Worm (Caenorhabditis elegans) whole organism, mixed stage, embryonic: Measurements from ENCODE around the gene ent-5.

ENCODE experiments used
- ceh-39 ChIP-seq: fragments of 150-350 bp; optimal IDR thresholded peaks from 2 replicates; lab custom pipeline; 2014; ENCODE audit warnings: missing biosample characterization, missing genetic modification characterization
- ceh-43 ChIP-seq: fragments of 200-800 bp; sonication (Bioruptor generic); optimal IDR thresholded peaks from 2 replicates; lab custom pipeline; 2018; ENCODE audit warnings: mild to moderate bottlenecking, missing genetic modification characterization, moderate library complexity, missing compliant biosample characterization
- elt-3 ChIP-seq: fragments of 150-350 bp; optimal IDR thresholded peaks from 2 replicates; lab custom pipeline; 2014; ENCODE audit warnings: missing biosample characterization, missing genetic modification characterization
- lsy-2 ChIP-seq: fragments of 150-350 bp; optimal IDR thresholded peaks from 2 replicates; lab custom pipeline; 2014; ENCODE audit warnings: missing biosample characterization, missing genetic modification characterization
- nhr-12 ChIP-seq: fragments of 150-350 bp; optimal IDR thresholded peaks from 2 replicates; lab custom pipeline; 2014; ENCODE audit warnings: missing biosample characterization, missing genetic modification characterization
- nhr-237 ChIP-seq: fragments of 150-350 bp; optimal IDR thresholded peaks from 2 replicates; lab custom pipeline; 2014; ENCODE audit warnings: missing biosample characterization, missing genetic modification characterization
- nhr-28 ChIP-seq: fragments of 150-350 bp; optimal IDR thresholded peaks from 2 replicates; lab custom pipeline; 2014; ENCODE audit warnings: missing biosample characterization, missing genetic modification characterization
- sptf-1 ChIP-seq: sonication (generic microtip); optimal IDR thresholded peaks from 2 replicates; lab custom pipeline; 2017; ENCODE audit warnings: mild to moderate bottlenecking, missing genetic modification characterization, moderate library complexity, missing compliant biosample characterization
- ztf-11 ChIP-seq: fragments of 150-350 bp; optimal IDR thresholded peaks from 2 replicates; lab custom pipeline; 2014; ENCODE audit warnings: missing biosample characterization, missing genetic modification characterization

DNA sequence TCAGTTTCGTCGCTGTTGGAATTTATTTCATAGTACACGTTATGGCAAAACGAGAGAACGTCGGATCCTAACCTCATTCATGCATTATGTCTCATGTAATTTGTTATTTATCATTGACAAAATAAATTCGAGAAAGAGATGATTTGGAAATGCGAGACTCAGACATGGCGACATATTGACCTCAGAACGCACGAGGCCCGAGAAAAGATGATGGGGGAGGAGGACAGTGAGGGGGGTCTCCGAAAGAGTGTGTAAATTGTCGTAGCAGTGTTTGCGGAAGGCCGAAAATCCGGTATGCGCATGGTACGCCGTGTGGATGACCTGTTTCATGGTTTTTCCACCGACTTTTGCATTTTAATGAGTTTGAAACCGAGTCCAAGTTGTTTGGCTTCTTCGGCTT is 13.4 kb downstream of the ent-5 start:
- TF ChIP-seq ztf-11 (tag; lab: Kevin White, UChicago), result no peak
- no peak for TF ChIP-seq nhr-237 (tag; lab: Kevin White, UChicago)
- TF ChIP-seq lsy-2, result peak; percentile 53
- peak; percentile 14 for TF ChIP-seq elt-3 (tag; lab: Kevin White, UChicago)
- TF ChIP-seq ceh-43 (GFP tag; lab: Kevin White, UChicago), result no peak
- TF ChIP-seq nhr-12 (tag; lab: Kevin White, UChicago), result no peak
- TF ChIP-seq nhr-28 (tag; lab: Kevin White, UChicago), result no peak
- TF ChIP-seq sptf-1 (tag; lab: Kevin White, UChicago), result peak; percentile 43
- TF ChIP-seq ceh-39, result no peak
